Worm (Caenorhabditis elegans): ENCODE measurements around the gene C05C10.8.

Gene C05C10.8

ce11 chrII:9928470-9928869 is 10.7 kb upstream of the C05C10.8 start:
- TF ChIP-seq F10E7.11 (tag; optimal IDR thresholded peaks at IDR 0.05): no peak
- no peak for TF ChIP-seq B0019.2 (GFP tag; conservative IDR thresholded peaks at IDR 0.05)
- no peak for TF ChIP-seq B0035.1 (tag; optimal IDR thresholded peaks at IDR 0.05)
- no peak for TF ChIP-seq sdz-38 (tag; optimal IDR thresholded peaks at IDR 0.05)
- no peak for TF ChIP-seq somi-1 (GFP tag; optimal IDR thresholded peaks at IDR 0.05)

ce11 chrII:9921622-9922269 is 3.9 kb upstream of the C05C10.8 start, which contains the start of gene C05C10.2:
Gene C05C10.2, plus strand, starts transcription at chrII:9922219.
- TF ChIP-seq rcor-1 (GFP tag; IDR thresholded peaks at IDR 0.05): no peak
- TF ChIP-seq hmg-1.2 (GFP tag; IDR thresholded peaks at IDR 0.05): peak; percentile 52; the same call in 1 of the 2 replicates

ce11 chrII:9920468-9920867 is 2.7 kb upstream of the C05C10.8 start, which contains the start of gene pho-10:
Gene pho-10, minus strand, starts transcription at chrII:9920568.
- TF ChIP-seq madf-10 (tag; optimal IDR thresholded peaks at IDR 0.05): no peak
- no peak for TF ChIP-seq tbx-9 (tag; optimal IDR thresholded peaks at IDR 0.05; ENCODE audit: borderline replicate concordance)
- no peak for TF ChIP-seq lin-54 (GFP tag; optimal IDR thresholded peaks at IDR 0.05)
- TF ChIP-seq chd-7 (tag; optimal IDR thresholded peaks at IDR 0.05): no peak
- TF ChIP-seq nhr-90 (tag; optimal IDR thresholded peaks at IDR 0.05): no peak

- TF ChIP-seq ceh-79 (tag; optimal IDR thresholded peaks at IDR 0.05) (no peak), F39B2.1 (GFP tag; IDR thresholded peaks at IDR 0.05) (no peak), ama-1 (optimal IDR thresholded peaks at IDR 0.05) (no peak), ama-1 (GFP tag; optimal IDR thresholded peaks at IDR 0.05) (no peak), chd-7 (tag; optimal IDR thresholded peaks at IDR 0.05) (no peak), sea-2 (GFP tag; IDR thresholded peaks at IDR 0.05) (no peak)
These were observed 1.6 kb downstream of the C05C10.8 start, which contains the start of gene F26C11.4 for ce11 chrII:9916177-9916576. Gene F26C11.4, minus strand, starts transcription at chrII:9916277.

- TF ChIP-seq chd-7 (tag; optimal IDR thresholded peaks at IDR 0.05) (no peak), ceh-27 (GFP tag; optimal IDR thresholded peaks at IDR 0.05) (no peak), ztf-22 (GFP tag; optimal IDR thresholded peaks at IDR 0.05) (no peak), Y53G8AR.9 (GFP tag; conservative IDR thresholded peaks at IDR 0.05) (no peak), F57A8.1 (GFP tag; optimal IDR thresholded peaks at IDR 0.05) (no peak), lsl-1 (GFP tag; optimal IDR thresholded peaks at IDR 0.05) (no peak), hlh-12 (tag; optimal IDR thresholded peaks at IDR 0.05) (no peak), lin-26 (GFP tag; IDR thresholded peaks at IDR 0.05) (no peak), xnd-1 (tag; optimal IDR thresholded peaks at IDR 0.05) (no peak), ccch-3 (GFP tag; optimal IDR thresholded peaks at IDR 0.05) (no peak), hrde-1 (tag; optimal IDR thresholded peaks at IDR 0.05; ENCODE audit: borderline replicate concordance) (no peak), rcor-1 (GFP tag; IDR thresholded peaks at IDR 0.05) (no peak), madf-8 (GFP tag; conservative IDR thresholded peaks at IDR 0.05) (no peak), him-1 (tag; optimal IDR thresholded peaks at IDR 0.05) (no peak), ztf-3 (GFP tag; optimal IDR thresholded peaks at IDR 0.05) (no peak), hsf-1 (GFP tag; IDR thresholded peaks at IDR 0.05) (no peak), lin-35 (GFP tag; optimal IDR thresholded peaks at IDR 0.05) (no peak), K11D2.4 (GFP tag; IDR thresholded peaks at IDR 0.05) (no peak)
These were observed 2.8 kb downstream of the C05C10.8 start, which contains the start of gene F26C11.3 for ce11 chrII:9914999-9915398. Gene F26C11.3, minus strand, starts transcription at chrII:9915099.
